Worm (Caenorhabditis elegans) whole organism, L3 larva: ENCODE results near the gene T21H3.1.

Experiments used
- R02D3.7 ChIP-seq: fragments of 150-350 bp; optimal IDR thresholded peaks from 2 replicates; lab custom pipeline; 2014; ENCODE audit warnings: missing biosample characterization, missing genetic modification characterization
- ama-1 ChIP-seq: fragments of 150-350 bp; optimal IDR thresholded peaks from 2 replicates; lab custom pipeline; 2018
- nhr-43 ChIP-seq: sonication (generic microtip); optimal IDR thresholded peaks from 2 replicates; lab custom pipeline; 2016; ENCODE audit warnings: mild to moderate bottlenecking, missing genetic modification characterization, missing compliant biosample characterization; ENCODE audit not compliant: poor library complexity, severe bottlenecking
- snpc-4 ChIP-seq: fragments of 150-350 bp; optimal IDR thresholded peaks from 2 replicates; lab custom pipeline; 2014; ENCODE audit warnings: missing biosample characterization, missing genetic modification characterization
- unc-39 ChIP-seq: sonication (generic microtip); optimal IDR thresholded peaks from 4 replicates; lab custom pipeline; 2017; ENCODE audit warnings: missing biosample characterization, missing genetic modification characterization

DNA sequence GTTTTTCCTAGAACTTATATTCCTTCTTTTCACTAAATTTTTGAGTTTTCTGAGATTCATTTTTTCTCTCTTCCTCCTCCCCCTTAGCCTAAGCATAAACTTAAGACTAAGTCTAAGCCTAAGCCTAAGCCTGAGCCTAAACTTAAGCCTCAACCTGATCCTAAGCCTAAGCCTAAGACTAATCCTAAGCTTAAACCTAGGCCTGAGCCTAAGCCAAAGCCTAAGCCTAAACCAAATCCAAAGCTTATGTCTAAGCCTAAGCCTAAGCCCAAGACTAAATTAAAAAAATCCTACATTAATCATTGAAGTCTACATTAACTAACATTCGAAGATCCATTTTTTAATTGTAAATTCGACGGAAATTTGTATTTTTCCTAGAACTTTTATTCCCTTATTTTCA, 35.7 kb upstream of the T21H3.1 start:
- TF ChIP-seq nhr-43 (tag; lab: Kevin White, UChicago) (no peak), unc-39 (no peak), snpc-4 (tag; lab: Kevin White, UChicago) (no peak), R02D3.7 (tag; lab: Kevin White, UChicago) (no peak), ama-1 (lab: Kevin White, UChicago) (no peak)
